Worm (Caenorhabditis elegans) whole organism, mixed stage, embryonic: ENCODE measurements around the gene col-145.

ENCODE experiments used
- M03D4.4 ChIP-seq: sonication (generic microtip); optimal IDR thresholded peaks from 2 replicates; lab custom pipeline; 2017; ENCODE audit warnings: mild to moderate bottlenecking, missing genetic modification characterization, missing compliant biosample characterization
- bed-3 ChIP-seq: fragments of 200-800 bp; sonication (Bioruptor generic); optimal IDR thresholded peaks from 3 replicates; lab custom pipeline; 2018; ENCODE audit warnings: mild to moderate bottlenecking, missing genetic modification characterization, moderate library complexity, missing compliant biosample characterization
- blmp-1 ChIP-seq: fragments of 150-350 bp; optimal IDR thresholded peaks from 2 replicates; lab custom pipeline; 2014; ENCODE audit warnings: missing biosample characterization, missing genetic modification characterization
- ceh-43 ChIP-seq: fragments of 200-800 bp; sonication (Bioruptor generic); optimal IDR thresholded peaks from 2 replicates; lab custom pipeline; 2018; ENCODE audit warnings: mild to moderate bottlenecking, missing genetic modification characterization, moderate library complexity, missing compliant biosample characterization
- ceh-83 ChIP-seq: fragments of 200-800 bp; sonication (Bioruptor generic); optimal IDR thresholded peaks from 2 replicates; lab custom pipeline; 2018; ENCODE audit warnings: mild to moderate bottlenecking, missing genetic modification characterization, missing compliant biosample characterization
- ces-1 ChIP-seq: fragments of 150-350 bp; optimal IDR thresholded peaks from 2 replicates; lab custom pipeline; 2014; ENCODE audit warnings: missing biosample characterization, missing genetic modification reagents, missing genetic modification characterization
- cnd-1 ChIP-seq: fragments of 200-800 bp; sonication (Bioruptor generic); optimal IDR thresholded peaks from 2 replicates; lab custom pipeline; 2018; ENCODE audit warnings: mild to moderate bottlenecking, missing genetic modification characterization, missing compliant biosample characterization
- drap-1 ChIP-seq: fragments of 200-800 bp; sonication (Bioruptor generic); optimal IDR thresholded peaks from 3 replicates; lab custom pipeline; 2018; ENCODE audit warnings: mild to moderate bottlenecking, missing genetic modification characterization, missing compliant biosample characterization
- elt-1 ChIP-seq: sonication (generic microtip); optimal IDR thresholded peaks from 2 replicates; lab custom pipeline; 2017; ENCODE audit warnings: missing genetic modification characterization, mild to moderate bottlenecking, missing compliant biosample characterization, antibody characterized with exemption, moderate library complexity, borderline replicate concordance; ENCODE audit not compliant: insufficient read depth
- elt-3 ChIP-seq: fragments of 150-350 bp; optimal IDR thresholded peaks from 2 replicates; lab custom pipeline; 2014; ENCODE audit warnings: missing biosample characterization, missing genetic modification characterization
- flh-1 ChIP-seq: fragments of 200-800 bp; sonication (Bioruptor generic); optimal IDR thresholded peaks from 2 replicates; lab custom pipeline; 2018; ENCODE audit warnings: mild to moderate bottlenecking, missing genetic modification characterization, moderate library complexity, missing compliant biosample characterization
- ham-2 ChIP-seq: fragments of 200-800 bp; sonication (Bioruptor generic); optimal IDR thresholded peaks from 2 replicates; lab custom pipeline; 2018; ENCODE audit warnings: mild to moderate bottlenecking, missing genetic modification characterization, missing compliant biosample characterization
- hlh-1 ChIP-seq: fragments of 150-350 bp; optimal IDR thresholded peaks from 2 replicates; lab custom pipeline; 2014; ENCODE audit warnings: missing biosample characterization, missing genetic modification reagents, missing genetic modification characterization
- lin-13 ChIP-seq: fragments of 150-350 bp; optimal IDR thresholded peaks from 2 replicates; lab custom pipeline; 2014; ENCODE audit warnings: missing biosample characterization, missing genetic modification characterization
- lin-32 ChIP-seq: fragments of 200-800 bp; sonication (Bioruptor generic); optimal IDR thresholded peaks from 2 replicates; lab custom pipeline; 2018; ENCODE audit warnings: mild to moderate bottlenecking, missing genetic modification characterization, missing compliant biosample characterization
- lsy-2 ChIP-seq: fragments of 150-350 bp; optimal IDR thresholded peaks from 2 replicates; lab custom pipeline; 2014; ENCODE audit warnings: missing biosample characterization, missing genetic modification characterization
- mab-5 ChIP-seq: fragments of 150-350 bp; optimal IDR thresholded peaks from 2 replicates; lab custom pipeline; 2014; ENCODE audit warnings: missing biosample characterization, missing genetic modification characterization
- mep-1 ChIP-seq: fragments of 150-350 bp; optimal IDR thresholded peaks from 2 replicates; lab custom pipeline; 2017; ENCODE audit warnings: missing biosample characterization, missing genetic modification reagents, missing genetic modification characterization, inconsistent platforms
- mls-2 ChIP-seq: sonication (generic microtip); optimal IDR thresholded peaks from 2 replicates; lab custom pipeline; 2016; ENCODE audit warnings: mild to moderate bottlenecking, missing genetic modification characterization, moderate library complexity, missing compliant biosample characterization
- nhr-2 ChIP-seq: fragments of 150-350 bp; optimal IDR thresholded peaks from 2 replicates; lab custom pipeline; 2014; ENCODE audit warnings: missing biosample characterization, missing genetic modification characterization
- nhr-237 ChIP-seq: fragments of 150-350 bp; optimal IDR thresholded peaks from 2 replicates; lab custom pipeline; 2014; ENCODE audit warnings: missing biosample characterization, missing genetic modification characterization
- nhr-28 ChIP-seq: fragments of 150-350 bp; optimal IDR thresholded peaks from 2 replicates; lab custom pipeline; 2014; ENCODE audit warnings: missing biosample characterization, missing genetic modification characterization
- nhr-76 ChIP-seq: sonication (generic microtip); optimal IDR thresholded peaks from 2 replicates; lab custom pipeline; 2017; ENCODE audit warnings: missing biosample characterization, missing genetic modification characterization
- pha-4 ChIP-seq: fragments of 150-350 bp; optimal IDR thresholded peaks from 2 replicates; lab custom pipeline; 2018; ENCODE audit warnings: missing biosample characterization, missing genetic modification reagents, missing genetic modification characterization
- sem-2 ChIP-seq: fragments of 200-800 bp; sonication (Bioruptor generic); optimal IDR thresholded peaks from 2 replicates; lab custom pipeline; 2018; ENCODE audit warnings: mild to moderate bottlenecking, missing genetic modification characterization, missing compliant biosample characterization
- snpc-4 ChIP-seq: fragments of 150-350 bp; optimal IDR thresholded peaks from 2 replicates; lab custom pipeline; 2014; ENCODE audit warnings: missing biosample characterization, missing genetic modification characterization
- sptf-1 ChIP-seq: sonication (generic microtip); optimal IDR thresholded peaks from 2 replicates; lab custom pipeline; 2017; ENCODE audit warnings: mild to moderate bottlenecking, missing genetic modification characterization, moderate library complexity, missing compliant biosample characterization
- tbx-8 ChIP-seq: fragments of 200-800 bp; sonication (Bioruptor generic); optimal IDR thresholded peaks from 2 replicates; lab custom pipeline; 2018; ENCODE audit warnings: mild to moderate bottlenecking, missing genetic modification characterization, moderate library complexity, missing compliant biosample characterization
- unc-120 ChIP-seq: sonication (generic microtip); optimal IDR thresholded peaks from 2 replicates; lab custom pipeline; 2017; ENCODE audit warnings: missing genetic modification characterization, missing compliant biosample characterization; ENCODE audit not compliant: poor library complexity, severe bottlenecking
- unc-39 ChIP-seq: fragments of 150-350 bp; optimal IDR thresholded peaks from 2 replicates; lab custom pipeline; 2014; ENCODE audit warnings: missing biosample characterization, missing genetic modification characterization
- unc-62 ChIP-seq: fragments of 150-350 bp; optimal IDR thresholded peaks from 2 replicates; lab custom pipeline; 2014; ENCODE audit warnings: missing biosample characterization, missing genetic modification reagents, missing genetic modification characterization
- zip-8 ChIP-seq: fragments of 150-350 bp; optimal IDR thresholded peaks from 2 replicates; lab custom pipeline; 2014; ENCODE audit warnings: missing biosample characterization, missing genetic modification characterization
- ztf-11 ChIP-seq: fragments of 150-350 bp; optimal IDR thresholded peaks from 2 replicates; lab custom pipeline; 2014; ENCODE audit warnings: missing biosample characterization, missing genetic modification characterization

The col-145 gene

DNA sequence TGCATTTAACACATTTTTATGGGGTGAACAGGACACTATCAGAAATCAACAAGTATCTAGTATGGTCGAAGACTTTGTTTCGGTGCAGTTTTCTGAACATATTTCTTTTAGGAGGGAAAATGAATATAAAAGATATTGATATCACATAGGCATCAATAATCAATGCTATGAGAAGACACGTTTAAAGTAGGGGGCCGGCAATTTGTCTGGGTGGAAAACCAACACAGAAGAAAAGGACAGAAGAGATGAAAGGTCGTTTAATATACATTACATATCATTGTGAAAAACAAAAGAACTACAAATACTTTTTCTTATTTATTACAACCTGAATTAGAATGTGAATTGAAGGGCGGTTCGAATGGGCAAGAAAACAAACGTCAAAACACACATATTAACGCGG, 10.5 kb downstream of the col-145 start:
- TF ChIP-seq elt-3 (no peak), ceh-83 (no peak), sem-2 (no peak), flh-1 (no peak), drap-1 (GFP tag; lab: Kevin White, UChicago) (no peak), nhr-237 (no peak), nhr-76 (no peak), zip-8 (tag; lab: Kevin White, UChicago) (no peak), nhr-2 (tag; lab: Kevin White, UChicago) (no peak), pha-4 (tag; lab: Kevin White, UChicago) (no peak), M03D4.4 (tag; lab: Kevin White, UChicago) (no peak)

- TF ChIP-seq mab-5 (no peak), ceh-43 (GFP tag; lab: Kevin White, UChicago) (no peak), lin-13 (tag; lab: Kevin White, UChicago) (no peak), tbx-8 (no peak), ztf-11 (tag; lab: Kevin White, UChicago) (no peak), hlh-1 (tag; lab: Kevin White, UChicago) (no peak), sptf-1 (tag; lab: Kevin White, UChicago) (no peak), mep-1 (tag; lab: Kevin White, UChicago) (no peak), ham-2 (GFP tag; lab: Kevin White, UChicago) (no peak), drap-1 (GFP tag; lab: Kevin White, UChicago) (no peak), nhr-237 (no peak), snpc-4 (no peak), zip-8 (tag; lab: Kevin White, UChicago) (no peak), unc-62 (no peak), elt-1 (no peak), unc-120 (tag; lab: Kevin White, UChicago) (no peak)
Measured at ce11 chrV:9148151-9148550, 14.7 kb downstream of the col-145 start.

DNA sequence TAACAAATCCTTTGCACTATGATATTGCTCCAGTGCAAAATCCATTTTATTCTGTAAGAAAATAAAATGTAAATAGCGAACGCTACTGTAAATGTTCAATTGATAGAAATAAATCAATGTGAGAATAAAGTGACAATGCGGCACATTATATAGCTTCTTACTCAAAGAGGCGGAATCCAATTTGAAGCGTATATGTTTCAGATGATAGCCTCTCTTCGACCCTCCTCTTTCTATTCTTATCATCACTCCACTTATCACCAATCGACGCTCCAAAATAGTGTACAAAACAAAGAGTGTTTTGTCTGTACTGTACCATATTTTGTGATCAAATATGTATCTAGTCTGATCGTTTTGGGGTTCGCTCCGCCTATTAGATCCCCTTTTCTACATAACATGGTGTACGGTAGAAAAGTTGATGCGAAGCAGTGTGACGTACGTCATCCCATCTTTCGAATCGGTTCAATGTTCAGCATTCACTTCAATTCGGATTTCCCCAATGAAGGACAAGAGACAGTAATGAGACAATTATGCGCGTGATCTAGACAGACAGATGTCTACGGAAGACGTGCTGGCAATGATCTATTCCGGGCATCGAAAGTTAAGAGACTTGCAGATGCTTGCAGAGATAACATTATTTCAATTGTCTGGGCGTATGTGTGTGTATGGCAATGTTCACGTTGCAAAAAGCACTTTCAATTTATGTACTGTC, 15.8 kb downstream of the col-145 start, which contains the start of gene spl-2:
TSS of gene spl-2 (minus strand) at position 51 of the 709 bp plus-strand sequence.
- TF ChIP-seq drap-1 (GFP tag; lab: Kevin White, UChicago) (no peak), elt-1 (peak; percentile 72)

ce11 chrV:9146196-9146595, 16.6 kb downstream of the col-145 start:
- TF ChIP-seq drap-1 (GFP tag; lab: Kevin White, UChicago) (no peak), zip-8 (tag; lab: Kevin White, UChicago) (no peak), nhr-237 (no peak), pha-4 (tag; lab: Kevin White, UChicago) (no peak), bed-3 (GFP tag; lab: Kevin White, UChicago) (no peak), blmp-1 (tag; lab: Kevin White, UChicago) (no peak), sem-2 (no peak), ceh-43 (GFP tag; lab: Kevin White, UChicago) (no peak), nhr-28 (tag; lab: Kevin White, UChicago) (no peak), unc-39 (no peak), nhr-76 (no peak), cnd-1 (no peak), nhr-2 (tag; lab: Kevin White, UChicago) (no peak), tbx-8 (no peak), sptf-1 (tag; lab: Kevin White, UChicago) (no peak)
- TF ChIP-seq, all 35 proteins: peak for 0

ce11 chrV:9143896-9144295, 18.9 kb downstream of the col-145 start:
- TF ChIP-seq lin-32 (GFP tag; lab: Kevin White, UChicago), result no peak
- TF ChIP-seq snpc-4, result no peak
- TF ChIP-seq hlh-1 (tag; lab: Kevin White, UChicago), result no peak

DNA sequence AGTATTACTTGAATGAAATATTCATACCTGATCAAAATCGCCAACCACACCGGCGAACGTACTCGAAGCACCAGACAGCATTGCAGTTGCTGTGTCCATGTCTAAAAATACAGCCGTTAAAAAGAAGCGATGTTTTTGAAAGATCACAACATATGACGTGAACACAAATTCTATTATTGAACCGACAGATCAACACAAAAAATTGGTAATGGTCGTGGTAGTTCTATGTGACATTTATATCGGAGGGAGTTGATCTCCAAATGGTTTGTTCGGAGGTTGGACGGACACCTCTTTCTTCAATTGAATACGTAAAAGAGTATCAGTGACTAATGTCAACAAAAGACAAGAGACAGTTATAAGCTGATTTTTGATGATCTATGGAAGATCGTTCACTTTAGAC, 21.5 kb downstream of the col-145 start, which contains the start of gene pitr-3:
TSS of gene pitr-3 (minus strand) at position 101 of the 400 bp plus-strand sequence.
- TF ChIP-seq nhr-237 (no peak), flh-1 (no peak), cnd-1 (no peak), tbx-8 (no peak), ztf-11 (tag; lab: Kevin White, UChicago) (no peak), mls-2 (tag; lab: Kevin White, UChicago) (no peak), sem-2 (no peak), unc-62 (no peak), unc-120 (tag; lab: Kevin White, UChicago) (no peak), lin-32 (GFP tag; lab: Kevin White, UChicago) (no peak), ces-1 (GFP tag; lab: Kevin White, UChicago) (no peak), mab-5 (no peak), bed-3 (GFP tag; lab: Kevin White, UChicago) (no peak), lsy-2 (tag; lab: Kevin White, UChicago) (no peak), ham-2 (GFP tag; lab: Kevin White, UChicago) (no peak), mep-1 (tag; lab: Kevin White, UChicago) (no peak), nhr-28 (tag; lab: Kevin White, UChicago) (no peak), blmp-1 (tag; lab: Kevin White, UChicago) (no peak), sptf-1 (tag; lab: Kevin White, UChicago) (no peak)
